Fruit fly (Drosophila melanogaster): ENCODE results near the gene CG5126.

Gene CG5126

dm6 chr2L:1201396-1201837 lies 17.6 kb upstream of the CG5126 start:
- TF ChIP-seq psq (optimal IDR thresholded peaks at IDR 0.05) (no peak), usp (GFP tag; optimal IDR thresholded peaks at IDR 0.05) (no peak), pan (optimal IDR thresholded peaks at IDR 0.05) (no peak), Dll (optimal IDR thresholded peaks at IDR 0.05) (no peak), CG8478 (optimal IDR thresholded peaks at IDR 0.05) (no peak), EcR (GFP tag; optimal IDR thresholded peaks at IDR 0.05) (no peak)

- no peak for TF ChIP-seq usp (GFP tag; optimal IDR thresholded peaks at IDR 0.05)
- TF ChIP-seq Dll (optimal IDR thresholded peaks at IDR 0.05): no peak
- TF ChIP-seq CG8478 (optimal IDR thresholded peaks at IDR 0.05): no peak
- no peak for TF ChIP-seq EcR (GFP tag; optimal IDR thresholded peaks at IDR 0.05)
- TF ChIP-seq pan (optimal IDR thresholded peaks at IDR 0.05): no peak
- TF ChIP-seq psq (optimal IDR thresholded peaks at IDR 0.05): no peak
Measured at dm6 chr2L:1199912-1200721, 16.3 kb upstream of the CG5126 start, which contains the start of the genes CG43349 and CG5011. TSS of gene CG43349 (plus strand) at chr2L:1200205. TSS of gene CG5011 (plus strand) at chr2L:1200671.

dm6 chr2L:1199166-1199565 lies 15.3 kb upstream of the CG5126 start, which contains the start of the genes CG5139 and CG43348:
TSS of gene CG5139 (minus strand) at chr2L:1199266.
TSS of gene CG43348 (plus strand) at chr2L:1199412.
- TF ChIP-seq pan (optimal IDR thresholded peaks at IDR 0.05) (no peak), usp (GFP tag; optimal IDR thresholded peaks at IDR 0.05) (no peak), CG8478 (optimal IDR thresholded peaks at IDR 0.05) (no peak), psq (optimal IDR thresholded peaks at IDR 0.05) (no peak), Dll (optimal IDR thresholded peaks at IDR 0.05) (no peak), EcR (GFP tag; optimal IDR thresholded peaks at IDR 0.05) (no peak)

- TF ChIP-seq pan (optimal IDR thresholded peaks at IDR 0.05) (peak; percentile 86), Dll (optimal IDR thresholded peaks at IDR 0.05) (peak; percentile 95), EcR (GFP tag; optimal IDR thresholded peaks at IDR 0.05) (no peak)
Measured at dm6 chr2L:1185642-1186497, 2.0 kb upstream of the CG5126 start, which contains the start of gene CG5001. TSS of gene CG5001 (plus strand) at chr2L:1185757.

- TF ChIP-seq psq (optimal IDR thresholded peaks at IDR 0.05) (no peak), pan (optimal IDR thresholded peaks at IDR 0.05) (no peak), Dll (optimal IDR thresholded peaks at IDR 0.05) (no peak), CG8478 (optimal IDR thresholded peaks at IDR 0.05) (no peak)
Measured at dm6 chr2L:1177522-1177921, 6.3 kb downstream of the CG5126 start, which contains the start of gene CG4896. TSS of gene CG4896 (plus strand) at chr2L:1177690.

- TF ChIP-seq psq (optimal IDR thresholded peaks at IDR 0.05) (no peak), CG8478 (optimal IDR thresholded peaks at IDR 0.05) (no peak), pan (optimal IDR thresholded peaks at IDR 0.05) (no peak), Dll (optimal IDR thresholded peaks at IDR 0.05) (no peak), EcR (GFP tag; optimal IDR thresholded peaks at IDR 0.05) (no peak), usp (GFP tag; optimal IDR thresholded peaks at IDR 0.05) (no peak)
Measured at dm6 chr2L:1172704-1173107, 11.1 kb downstream of the CG5126 start, which contains the start of the genes Charon and CG4887. TSS of gene Charon (minus strand) at chr2L:1172805. TSS of gene CG4887 (plus strand) at chr2L:1173009.

dm6 chr2L:1169867-1170415 lies 13.9 kb downstream of the CG5126 start, which contains the start of the genes CG31922 and Plap:
TSS of gene CG31922 (plus strand) at chr2L:1170181.
TSS of gene Plap (minus strand) at chr2L:1170365.
- TF ChIP-seq pan (optimal IDR thresholded peaks at IDR 0.05) (no peak), usp (GFP tag; optimal IDR thresholded peaks at IDR 0.05) (no peak), CG8478 (optimal IDR thresholded peaks at IDR 0.05) (no peak), EcR (GFP tag; optimal IDR thresholded peaks at IDR 0.05) (no peak), psq (optimal IDR thresholded peaks at IDR 0.05) (no peak), Dll (optimal IDR thresholded peaks at IDR 0.05) (no peak)

dm6 chr2L:1166326-1166725 lies 17.5 kb downstream of the CG5126 start, which contains the start of gene CG14341:
TSS of gene CG14341 (plus strand) at chr2L:1166506.
- TF ChIP-seq CG8478 (optimal IDR thresholded peaks at IDR 0.05) (no peak), usp (GFP tag; optimal IDR thresholded peaks at IDR 0.05) (no peak), pan (optimal IDR thresholded peaks at IDR 0.05) (no peak), EcR (GFP tag; optimal IDR thresholded peaks at IDR 0.05) (no peak)

dm6 chr2L:1164294-1164693 lies 19.5 kb downstream of the CG5126 start, which contains the start of gene IntS14:
TSS of gene IntS14 (plus strand) at chr2L:1164443.
- no peak for TF ChIP-seq psq (optimal IDR thresholded peaks at IDR 0.05)
- TF ChIP-seq usp (GFP tag; optimal IDR thresholded peaks at IDR 0.05): no peak
- no peak for TF ChIP-seq CG8478 (optimal IDR thresholded peaks at IDR 0.05)
- no peak for TF ChIP-seq Dll (optimal IDR thresholded peaks at IDR 0.05)
- no peak for TF ChIP-seq EcR (GFP tag; optimal IDR thresholded peaks at IDR 0.05)
- TF ChIP-seq pan (optimal IDR thresholded peaks at IDR 0.05): no peak

dm6 chr2L:1163538-1164143 lies 20.2 kb downstream of the CG5126 start, which contains the start of gene CG5080:
TSS of gene CG5080 (minus strand) at chr2L:1163886.
- no peak for TF ChIP-seq usp (GFP tag; optimal IDR thresholded peaks at IDR 0.05)
- no peak for TF ChIP-seq psq (optimal IDR thresholded peaks at IDR 0.05)
- no peak for TF ChIP-seq pan (optimal IDR thresholded peaks at IDR 0.05)
- no peak for TF ChIP-seq CG8478 (optimal IDR thresholded peaks at IDR 0.05)
- no peak for TF ChIP-seq EcR (GFP tag; optimal IDR thresholded peaks at IDR 0.05)
- no peak for TF ChIP-seq Dll (optimal IDR thresholded peaks at IDR 0.05)

All from whole organism.